Fruit fly (Drosophila melanogaster) whole organism: ENCODE data around the gene CG9289.

Experiments used
- CG8478 ChIP-seq: fragments of >200 bp; optimal IDR thresholded peaks from 2 replicates; lab custom pipeline; 2018; ENCODE audit warnings: inconsistent platforms
- Dll ChIP-seq: fragments of >200 bp; optimal IDR thresholded peaks from 2 replicates; lab custom pipeline; 2017
- EcR ChIP-seq, 2 experiments: fragments of >200 bp; optimal IDR thresholded peaks; 2 replicates each; lab custom pipeline; 2017; ENCODE audit warnings: missing biosample characterization in 2 of 2, missing genetic modification characterization in 2 of 2, missing genetic modification reagents in 2 of 2
- pan ChIP-seq: fragments of >200 bp; optimal IDR thresholded peaks from 2 replicates; lab custom pipeline; 2017
- psq ChIP-seq: fragments of >200 bp; optimal IDR thresholded peaks from 2 replicates; lab custom pipeline; 2017
- usp ChIP-seq: fragments of >200 bp; optimal IDR thresholded peaks from 2 replicates; lab custom pipeline; 2017; ENCODE audit warnings: missing biosample characterization, missing genetic modification characterization, mixed read lengths

- TF ChIP-seq pan (lab: Kevin White, UChicago), result no peak
- no peak for TF ChIP-seq psq (lab: Kevin White, UChicago)
- no peak for TF ChIP-seq CG8478 (lab: Kevin White, UChicago)
- no peak for TF ChIP-seq usp (GFP tag; lab: Kevin White, UChicago)
- no peak for TF ChIP-seq EcR (GFP tag; optimal IDR thresholded peaks at IDR 0.05; lab: Kevin White, UChicago)
- no peak for TF ChIP-seq Dll
These were observed 48.5 kb upstream of the CG9289 start for dm6 chr2L:8732702-8733101.
